Worm (Caenorhabditis elegans) whole organism, young adult: ENCODE data around the gene sea-2.
A peak's percentile ranks its signal among the peaks of the same experiment; 100 is the strongest.

ENCODE experiments used
- B0035.1 ChIP-seq: sonication (generic microtip); optimal IDR thresholded peaks from 2 replicates; lab custom pipeline; 2016; ENCODE audit warnings: missing genetic modification characterization, mild to moderate bottlenecking, missing compliant biosample characterization, missing genotype, missing genetic modification reagents
- C06A6.2 ChIP-seq: fragments of 200-800 bp; sonication (Bioruptor generic); conservative IDR thresholded peaks from 2 replicates; pipeline ENCODE4 v1.3.6; 2022; ENCODE audit warnings: missing genetic modification characterization, missing compliant biosample characterization
- F23B12.7 ChIP-seq: sonication (generic microtip); optimal IDR thresholded peaks from 2 replicates; lab custom pipeline; 2017; ENCODE audit warnings: missing genetic modification characterization, mild to moderate bottlenecking, missing compliant biosample characterization, antibody characterized with exemption, moderate library complexity; ENCODE audit not compliant: insufficient read depth
- K12H6.12 ChIP-seq: fragments of 200-800 bp; sonication (Bioruptor generic); optimal IDR thresholded peaks from 2 replicates; lab custom pipeline; 2018; ENCODE audit warnings: mild to moderate bottlenecking, missing genetic modification characterization, missing compliant biosample characterization
- T07F8.4 ChIP-seq: sonication (generic microtip); optimal IDR thresholded peaks from 2 replicates; lab custom pipeline; 2016; ENCODE audit warnings: mild to moderate bottlenecking, missing genetic modification characterization, moderate library complexity, missing compliant biosample characterization
- Y53F4B.3 ChIP-seq: fragments of 200-800 bp; sonication (Bioruptor generic); IDR thresholded peaks from 2 replicates; pipeline ENCODE4 v1.3.6; 2022; ENCODE audit warnings: missing genetic modification reagents, missing genetic modification characterization, missing compliant biosample characterization
- Y56A3A.18 ChIP-seq: fragments of 200-800 bp; sonication (Bioruptor generic); IDR thresholded peaks from 2 replicates; pipeline ENCODE4 v1.3.6; 2022; ENCODE audit warnings: missing genetic modification reagents, missing genetic modification characterization, missing compliant biosample characterization
- attf-3 ChIP-seq: fragments of 200-800 bp; sonication (Bioruptor generic); conservative IDR thresholded peaks from 2 replicates; pipeline ENCODE4 v1.3.6; 2022; ENCODE audit warnings: missing genetic modification reagents, missing genetic modification characterization, missing compliant biosample characterization
- attf-5 ChIP-seq: fragments of 200-800 bp; sonication (Bioruptor generic); optimal IDR thresholded peaks from 2 replicates; lab custom pipeline; 2018; ENCODE audit warnings: mild to moderate bottlenecking, missing genetic modification characterization, missing compliant biosample characterization
- cebp-1 ChIP-seq, 2 experiments: fragments of 200-800 bp in 1 of 2; sonication (Bioruptor generic) in 1 of 2; sonication (generic microtip) in 1 of 2; IDR thresholded peaks in 1 of 2; optimal IDR thresholded peaks in 1 of 2; 2 replicates each; pipeline versions ENCODE4 v1.3.6 to Lab custom; 2017 to 2022; ENCODE audit warnings: missing compliant biosample characterization in 2 of 2, missing genetic modification characterization in 2 of 2, mild to moderate bottlenecking in 1 of 2, missing genetic modification reagents in 1 of 2, moderate library complexity in 1 of 2
- die-1 ChIP-seq: sonication (generic microtip); optimal IDR thresholded peaks from 2 replicates; lab custom pipeline; 2016; ENCODE audit warnings: missing genotype, mild to moderate bottlenecking, missing genetic modification characterization, missing compliant biosample characterization
- egl-18 ChIP-seq: fragments of 200-800 bp; sonication (Bioruptor generic); IDR thresholded peaks from 2 replicates; pipeline ENCODE4 v1.3.6; 2022; ENCODE audit warnings: missing genetic modification reagents, missing genetic modification characterization, missing compliant biosample characterization
- him-1 ChIP-seq: sonication (generic microtip); optimal IDR thresholded peaks from 2 replicates; lab custom pipeline; 2016; ENCODE audit warnings: missing genotype, missing genetic modification reagents, missing genetic modification characterization, missing compliant biosample characterization
- hmg-20 ChIP-seq: fragments of 200-800 bp; sonication (Bioruptor generic); IDR thresholded peaks from 2 replicates; pipeline ENCODE4 v1.3.6; 2022; ENCODE audit warnings: missing genetic modification reagents, missing genetic modification characterization, missing compliant biosample characterization
- hrde-1 ChIP-seq: sonication (generic microtip); optimal IDR thresholded peaks from 2 replicates; lab custom pipeline; 2016; ENCODE audit warnings: missing genetic modification characterization, mild to moderate bottlenecking, missing compliant biosample characterization, moderate library complexity, missing genotype, missing genetic modification reagents, borderline replicate concordance
- let-607 ChIP-seq, 2 experiments: fragments of 200-800 bp in 1 of 2; sonication (Bioruptor generic) in 1 of 2; sonication (generic microtip) in 1 of 2; optimal IDR thresholded peaks; 2 replicates each; lab custom pipeline; 2016 to 2018; ENCODE audit warnings: mild to moderate bottlenecking in 2 of 2, missing compliant biosample characterization in 2 of 2, missing genetic modification characterization in 2 of 2, moderate library complexity in 2 of 2, missing genotype in 1 of 2
- lsl-1 ChIP-seq: fragments of 200-800 bp; sonication (Bioruptor generic); optimal IDR thresholded peaks from 2 replicates; lab custom pipeline; 2018; ENCODE audit warnings: mild to moderate bottlenecking, missing genetic modification characterization, moderate library complexity, missing compliant biosample characterization
- madf-3 ChIP-seq: fragments of 200-800 bp; sonication (Bioruptor generic); IDR thresholded peaks from 2 replicates; pipeline ENCODE4 v1.3.6; 2022; ENCODE audit warnings: missing genetic modification reagents, missing genetic modification characterization, missing compliant biosample characterization
- madf-8 ChIP-seq: fragments of 200-800 bp; sonication (Bioruptor generic); conservative IDR thresholded peaks from 2 replicates; pipeline ENCODE4 v1.3.6; 2022; ENCODE audit warnings: missing genetic modification reagents, missing genetic modification characterization, missing compliant biosample characterization
- mxl-1 ChIP-seq: sonication (generic microtip); optimal IDR thresholded peaks from 2 replicates; lab custom pipeline; 2016; ENCODE audit warnings: missing genetic modification characterization, missing compliant biosample characterization
- nfya-1 ChIP-seq: sonication (generic microtip); optimal IDR thresholded peaks from 2 replicates; lab custom pipeline; 2017; ENCODE audit warnings: antibody characterized with exemption, missing compliant biosample characterization, missing genetic modification characterization, borderline replicate concordance; ENCODE audit not compliant: insufficient read depth
- nhr-27 ChIP-seq: fragments of 200-800 bp; sonication (Bioruptor generic); optimal IDR thresholded peaks from 2 replicates; lab custom pipeline; 2018; ENCODE audit warnings: mild to moderate bottlenecking, missing genetic modification characterization, moderate library complexity, missing compliant biosample characterization
- nhr-80 ChIP-seq: sonication (generic microtip); optimal IDR thresholded peaks from 2 replicates; lab custom pipeline; 2016; ENCODE audit warnings: missing genetic modification characterization, missing compliant biosample characterization
- nhr-90 ChIP-seq: sonication (generic microtip); optimal IDR thresholded peaks from 2 replicates; lab custom pipeline; 2016; ENCODE audit warnings: missing genotype, mild to moderate bottlenecking, missing genetic modification characterization, missing compliant biosample characterization
- rcor-1 ChIP-seq: fragments of 200-800 bp; sonication (Bioruptor generic); IDR thresholded peaks from 2 replicates; pipeline ENCODE4 v1.3.6; 2022; ENCODE audit warnings: missing genetic modification reagents, missing genetic modification characterization, missing compliant biosample characterization
- repo-1 ChIP-seq: sonication (generic microtip); optimal IDR thresholded peaks from 2 replicates; lab custom pipeline; 2017; ENCODE audit warnings: mild to moderate bottlenecking, missing genetic modification characterization, missing compliant biosample characterization
- snpc-1.1 ChIP-seq: sonication (generic microtip); optimal IDR thresholded peaks from 2 replicates; lab custom pipeline; 2017; ENCODE audit warnings: missing genetic modification characterization, mild to moderate bottlenecking, missing compliant biosample characterization, antibody characterized with exemption, moderate library complexity, missing genotype, missing genetic modification reagents; ENCODE audit not compliant: insufficient read depth
- snpc-4 ChIP-seq, 5 experiments: fragments of 150-350 bp in 1 of 5; sonication (generic microtip) in 4 of 5; optimal IDR thresholded peaks; 2 replicates each; lab custom pipeline; 2014 to 2018; ENCODE audit warnings: missing genetic modification characterization in 5 of 5, missing biosample characterization in 3 of 5, antibody characterized with exemption in 2 of 5, mild to moderate bottlenecking in 2 of 5, missing compliant biosample characterization in 2 of 5, missing genotype in 2 of 5, moderate library complexity in 2 of 5, missing genetic modification reagents in 1 of 5
- sptf-2 ChIP-seq: fragments of 200-800 bp; sonication (Bioruptor generic); optimal IDR thresholded peaks from 2 replicates; lab custom pipeline; 2018; ENCODE audit warnings: mild to moderate bottlenecking, missing genetic modification characterization, missing compliant biosample characterization
- tbx-9 ChIP-seq: sonication (generic microtip); optimal IDR thresholded peaks from 2 replicates; lab custom pipeline; 2016; ENCODE audit warnings: borderline replicate concordance, missing genetic modification characterization, inconsistent platforms, missing compliant biosample characterization
- unc-130 ChIP-seq: sonication (generic microtip); optimal IDR thresholded peaks from 2 replicates; lab custom pipeline; 2016; ENCODE audit warnings: missing genetic modification reagents, missing genetic modification characterization, missing compliant biosample characterization
- zfh-2 ChIP-seq: fragments of 200-800 bp; sonication (Bioruptor generic); conservative IDR thresholded peaks from 2 replicates; pipeline ENCODE4 v1.3.6; 2022; ENCODE audit warnings: missing genetic modification reagents, missing genetic modification characterization, missing compliant biosample characterization
- ztf-22 ChIP-seq: fragments of 200-800 bp; sonication (Bioruptor generic); optimal IDR thresholded peaks from 2 replicates; lab custom pipeline; 2018; ENCODE audit warnings: mild to moderate bottlenecking, missing genetic modification characterization, moderate library complexity, missing compliant biosample characterization
- ztf-26 ChIP-seq: sonication (generic microtip); optimal IDR thresholded peaks from 2 replicates; lab custom pipeline; 2017; ENCODE audit warnings: missing genetic modification characterization, missing compliant biosample characterization
- ztf-28 ChIP-seq: fragments of 200-800 bp; sonication (Bioruptor generic); IDR thresholded peaks from 2 replicates; pipeline ENCODE4 v1.3.6; 2022; ENCODE audit warnings: missing genetic modification reagents, missing genetic modification characterization, missing compliant biosample characterization

sea-2 gene

ce11 chrII:3911284-3911683, 38.9 kb upstream of the sea-2 start (continued):
- TF ChIP-seq Y53F4B.3 (GFP tag; lab: Robert Waterston, UW) (no peak), ztf-22 (GFP tag; lab: Kevin White, UChicago) (no peak), die-1 (tag; lab: Kevin White, UChicago) (no peak), F23B12.7 (no peak), ztf-26 (no peak), him-1 (tag; lab: Kevin White, UChicago) (no peak), mxl-1 (tag; lab: Kevin White, UChicago) (no peak), ztf-28 (GFP tag; lab: Robert Waterston, UW) (no peak), cebp-1 (GFP tag; IDR thresholded peaks at IDR 0.05; lab: Robert Waterston, UW) (no peak), cebp-1 (tag; optimal IDR thresholded peaks at IDR 0.05; lab: Kevin White, UChicago) (peak; percentile 55), B0035.1 (tag; lab: Kevin White, UChicago) (no peak), madf-3 (GFP tag; lab: Robert Waterston, UW) (no peak), nhr-80 (peak; percentile 87), repo-1 (tag; lab: Kevin White, UChicago) (no peak), snpc-1.1 (tag; lab: Kevin White, UChicago) (no peak), T07F8.4 (tag; lab: Kevin White, UChicago) (no peak), rcor-1 (GFP tag; lab: Robert Waterston, UW) (no peak), let-607 (tag; optimal IDR thresholded peaks at IDR 0.05; lab: Kevin White, UChicago) (peak in 1 of 2 experiments; percentile 18), snpc-4 (GFP tag; optimal IDR thresholded peaks at IDR 0.05; lab: Kevin White, UChicago) (no peak), snpc-4 (tag; optimal IDR thresholded peaks at IDR 0.05; lab: Kevin White, UChicago) (no peak), sptf-2 (GFP tag; lab: Kevin White, UChicago) (no peak), lsl-1 (GFP tag; lab: Kevin White, UChicago) (no peak), C06A6.2 (GFP tag; lab: Robert Waterston, UW) (no peak), attf-5 (GFP tag; lab: Kevin White, UChicago) (peak; percentile 53), Y56A3A.18 (GFP tag; lab: Robert Waterston, UW) (no peak), hmg-20 (GFP tag; lab: Robert Waterston, UW) (no peak), attf-3 (no peak)

- TF ChIP-seq nfya-1 (tag; lab: Kevin White, UChicago) = no peak
- no peak for TF ChIP-seq cebp-1 (GFP tag; IDR thresholded peaks at IDR 0.05; lab: Robert Waterston, UW)
- no peak for TF ChIP-seq cebp-1 (tag; optimal IDR thresholded peaks at IDR 0.05; lab: Kevin White, UChicago)
- no peak for TF ChIP-seq hrde-1 (tag; lab: Kevin White, UChicago)
- no peak for TF ChIP-seq zfh-2 (GFP tag; lab: Robert Waterston, UW)
- TF ChIP-seq nhr-27 (tag; lab: Kevin White, UChicago) = no peak
- no peak for TF ChIP-seq nhr-80
- no peak for TF ChIP-seq egl-18 (GFP tag; lab: Robert Waterston, UW)
- no peak for TF ChIP-seq unc-130 (GFP tag; lab: Kevin White, UChicago)
- TF ChIP-seq madf-8 (GFP tag; lab: Robert Waterston, UW) = no peak
- no peak for TF ChIP-seq tbx-9 (tag; lab: Kevin White, UChicago)
- no peak for TF ChIP-seq nhr-90 (tag; lab: Kevin White, UChicago)
- TF ChIP-seq sptf-2 (GFP tag; lab: Kevin White, UChicago) = no peak
- no peak for TF ChIP-seq K12H6.12 (tag; lab: Kevin White, UChicago)
These were observed 38.5 kb upstream of the sea-2 start, which contains the start of gene F53C3.1 for ce11 chrII:3911716-3912115. F53C3.1 (plus strand) TSS chrII:3912016.
